Worm (Caenorhabditis elegans) whole organism, L2 larva: Measurements from ENCODE around the gene srv-9.

Experiments
- ama-1 ChIP-seq: fragments of 150-350 bp; optimal IDR thresholded peaks from 2 replicates; lab custom pipeline; 2018; ENCODE audit warnings: inconsistent platforms
- ceh-82 ChIP-seq: fragments of 150-350 bp; optimal IDR thresholded peaks from 2 replicates; lab custom pipeline; 2014; ENCODE audit warnings: missing biosample characterization, missing genetic modification characterization
- elt-1 ChIP-seq: fragments of 150-350 bp; optimal IDR thresholded peaks from 2 replicates; lab custom pipeline; 2014; ENCODE audit warnings: missing biosample characterization, missing genetic modification characterization
- elt-3 ChIP-seq: sonication (generic microtip); optimal IDR thresholded peaks from 2 replicates; lab custom pipeline; 2017; ENCODE audit warnings: missing biosample characterization, missing genetic modification characterization
- lin-13 ChIP-seq: fragments of 150-350 bp; optimal IDR thresholded peaks from 2 replicates; lab custom pipeline; 2014; ENCODE audit warnings: missing biosample characterization, missing genetic modification reagents, missing genetic modification characterization
- lsy-2 ChIP-seq, 2 experiments: fragments of 150-350 bp in 1 of 2; sonication (generic microtip) in 1 of 2; optimal IDR thresholded peaks; 2 replicates each; lab custom pipeline; 2014 to 2017; ENCODE audit warnings: missing biosample characterization in 2 of 2, missing genetic modification characterization in 2 of 2
- mdl-1 ChIP-seq, 2 experiments: fragments of 150-350 bp in 1 of 2; sonication (generic microtip) in 1 of 2; optimal IDR thresholded peaks; 2 replicates each; lab custom pipeline; 2017; ENCODE audit warnings: missing biosample characterization in 2 of 2, missing genetic modification characterization in 2 of 2
- nhr-11 ChIP-seq: fragments of 150-350 bp; optimal IDR thresholded peaks from 2 replicates; lab custom pipeline; 2014; ENCODE audit warnings: missing biosample characterization, missing genetic modification characterization
- nhr-237 ChIP-seq: fragments of 150-350 bp; optimal IDR thresholded peaks from 2 replicates; lab custom pipeline; 2014; ENCODE audit warnings: missing biosample characterization, missing genetic modification characterization
- nhr-77 ChIP-seq: fragments of 150-350 bp; optimal IDR thresholded peaks from 2 replicates; lab custom pipeline; 2014; ENCODE audit warnings: missing biosample characterization, missing genetic modification characterization
- sem-4 ChIP-seq: fragments of 150-350 bp; optimal IDR thresholded peaks from 2 replicates; lab custom pipeline; 2014; ENCODE audit warnings: missing biosample characterization, missing genetic modification reagents, missing genetic modification characterization
- unc-39 ChIP-seq: fragments of 150-350 bp; optimal IDR thresholded peaks from 2 replicates; lab custom pipeline; 2014; ENCODE audit warnings: missing biosample characterization, missing genetic modification characterization
- unc-62 ChIP-seq: fragments of 150-350 bp; optimal IDR thresholded peaks from 2 replicates; lab custom pipeline; 2014; ENCODE audit warnings: missing biosample characterization, missing genetic modification reagents, missing genetic modification characterization
- zag-1 ChIP-seq: fragments of 150-350 bp; optimal IDR thresholded peaks from 2 replicates; lab custom pipeline; 2014; ENCODE audit warnings: missing biosample characterization, missing genetic modification characterization

ce11 chrV:13464123-13464522 lies 41.2 kb upstream of the srv-9 start:
- TF ChIP-seq nhr-77 (tag; lab: Kevin White, UChicago) (no peak), mdl-1 (tag; optimal IDR thresholded peaks at IDR 0.05; lab: Kevin White, UChicago) (no peak), ama-1 (lab: Kevin White, UChicago) (peak; percentile 34), zag-1 (no peak), nhr-237 (tag; lab: Kevin White, UChicago) (no peak), nhr-11 (tag; lab: Kevin White, UChicago) (no peak), sem-4 (tag; lab: Kevin White, UChicago) (no peak), lsy-2 (tag; optimal IDR thresholded peaks at IDR 0.05; lab: Kevin White, UChicago) (no peak), unc-39 (no peak), elt-3 (tag; lab: Kevin White, UChicago) (no peak), unc-62 (GFP tag; lab: Kevin White, UChicago) (no peak), elt-1 (no peak), lin-13 (no peak), ceh-82 (tag; lab: Kevin White, UChicago) (no peak)
